Worm (Caenorhabditis elegans): ENCODE results near the gene Y43F8B.20.
A peak's percentile ranks its signal among the peaks of the same experiment; 100 is the strongest.

Y43F8B.20 gene

DNA sequence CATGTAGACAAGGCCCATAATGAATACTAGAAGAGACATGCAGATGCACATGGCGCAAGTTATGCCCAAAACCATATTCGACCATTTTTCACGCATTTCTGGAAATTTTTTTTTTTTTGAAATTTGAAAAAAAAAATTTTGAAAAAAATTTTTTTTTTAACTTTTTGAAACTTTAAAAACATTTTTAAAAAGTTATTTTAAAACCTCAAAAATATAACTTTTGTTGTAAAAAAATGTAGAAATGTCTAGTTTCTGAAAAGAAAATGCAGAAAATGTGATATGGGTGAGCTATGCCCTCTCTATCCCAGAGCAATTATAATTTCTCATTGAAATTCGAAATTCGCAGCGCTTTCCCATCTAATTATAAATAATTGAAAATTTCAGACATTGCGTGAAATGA, at the start of gene Y43F8B.20:
TSS of gene Y43F8B.20 (minus strand) at position 101 of the 400 bp plus-strand sequence.
- TF ChIP-seq ztf-23 (GFP tag; IDR thresholded peaks at IDR 0.05) (no peak), cog-1 (tag; optimal IDR thresholded peaks at IDR 0.05) (no peak), klf-2 (GFP tag; conservative IDR thresholded peaks at IDR 0.05) (no peak), med-1 (GFP tag; optimal IDR thresholded peaks at IDR 0.05; ENCODE audit: insufficient read depth) (no peak), tab-1 (GFP tag; IDR thresholded peaks at IDR 0.05) (no peak), T22C8.4 (GFP tag; IDR thresholded peaks at IDR 0.05) (no peak), flt-1 (GFP tag; IDR thresholded peaks at IDR 0.05) (no peak), ztf-29 (GFP tag; IDR thresholded peaks at IDR 0.05) (no peak), ref-1 (GFP tag; conservative IDR thresholded peaks at IDR 0.05) (no peak)

ce11 chrV:19599087-19599486, 49.5 kb upstream of the Y43F8B.20 start:
- TF ChIP-seq ztf-29 (GFP tag; IDR thresholded peaks at IDR 0.05) (no peak), T22C8.4 (GFP tag; IDR thresholded peaks at IDR 0.05) (no peak)

DNA sequence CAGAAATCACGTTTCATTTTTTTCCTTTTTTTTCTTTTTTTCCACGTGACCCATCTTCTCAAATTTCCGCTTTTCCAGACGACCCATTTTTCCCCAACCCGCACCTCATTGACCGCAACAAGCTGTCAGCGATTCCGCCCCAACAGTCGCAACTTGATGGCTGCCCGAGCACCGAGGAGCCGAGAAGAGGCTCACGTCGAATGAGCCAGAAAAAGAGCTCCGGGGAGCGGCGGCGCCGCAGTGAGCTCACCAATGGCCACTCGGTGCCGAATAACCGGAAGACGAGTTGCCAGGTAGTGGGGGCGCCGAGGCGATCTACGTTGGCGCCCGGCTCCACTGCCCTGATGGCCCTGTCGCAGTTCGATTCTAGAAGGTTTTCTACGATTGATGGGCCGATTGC, 41.2 kb upstream of the Y43F8B.20 start:
- TF ChIP-seq T22C8.4 (GFP tag; IDR thresholded peaks at IDR 0.05): no peak
- TF ChIP-seq cog-1 (tag; optimal IDR thresholded peaks at IDR 0.05): no peak

DNA sequence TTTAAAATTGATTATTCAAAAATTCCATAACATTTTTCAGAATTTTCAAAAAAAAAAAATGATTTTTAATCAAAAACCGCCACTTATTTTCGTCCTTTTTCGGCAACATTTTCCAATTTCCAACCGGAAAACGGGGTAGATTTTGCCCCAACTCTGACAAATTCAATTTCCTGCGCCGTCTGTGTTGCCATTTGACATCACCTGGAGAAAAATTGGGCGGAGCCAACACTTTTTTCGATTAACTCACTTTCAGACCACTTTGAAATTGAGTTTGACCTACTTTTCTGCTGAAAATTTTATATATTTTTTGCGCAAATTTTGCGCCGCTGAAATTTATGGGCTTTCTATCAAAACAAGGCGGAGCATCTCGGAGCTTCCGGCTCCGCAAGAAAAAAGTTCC, 32.7 kb upstream of the Y43F8B.20 start:
- TF ChIP-seq ztf-29 (GFP tag; IDR thresholded peaks at IDR 0.05) (no peak), ztf-23 (GFP tag; IDR thresholded peaks at IDR 0.05) (no peak), T22C8.4 (GFP tag; IDR thresholded peaks at IDR 0.05) (no peak), med-1 (GFP tag; optimal IDR thresholded peaks at IDR 0.05; ENCODE audit: insufficient read depth) (no peak), cog-1 (tag; optimal IDR thresholded peaks at IDR 0.05) (no peak), klf-2 (GFP tag; conservative IDR thresholded peaks at IDR 0.05) (no peak), flt-1 (GFP tag; IDR thresholded peaks at IDR 0.05) (no peak), ref-1 (GFP tag; conservative IDR thresholded peaks at IDR 0.05) (no peak), tab-1 (GFP tag; IDR thresholded peaks at IDR 0.05) (no peak)

ce11 chrV:19579509-19579908, 29.9 kb upstream of the Y43F8B.20 start:
- TF ChIP-seq T22C8.4 (GFP tag; IDR thresholded peaks at IDR 0.05) (no peak), tab-1 (GFP tag; IDR thresholded peaks at IDR 0.05) (no peak), klf-2 (GFP tag; conservative IDR thresholded peaks at IDR 0.05) (no peak), ref-1 (GFP tag; conservative IDR thresholded peaks at IDR 0.05) (no peak), cog-1 (tag; optimal IDR thresholded peaks at IDR 0.05) (no peak), med-1 (GFP tag; optimal IDR thresholded peaks at IDR 0.05; ENCODE audit: insufficient read depth) (no peak), ztf-23 (GFP tag; IDR thresholded peaks at IDR 0.05) (no peak), ztf-29 (GFP tag; IDR thresholded peaks at IDR 0.05) (no peak), flt-1 (GFP tag; IDR thresholded peaks at IDR 0.05) (no peak)

DNA sequence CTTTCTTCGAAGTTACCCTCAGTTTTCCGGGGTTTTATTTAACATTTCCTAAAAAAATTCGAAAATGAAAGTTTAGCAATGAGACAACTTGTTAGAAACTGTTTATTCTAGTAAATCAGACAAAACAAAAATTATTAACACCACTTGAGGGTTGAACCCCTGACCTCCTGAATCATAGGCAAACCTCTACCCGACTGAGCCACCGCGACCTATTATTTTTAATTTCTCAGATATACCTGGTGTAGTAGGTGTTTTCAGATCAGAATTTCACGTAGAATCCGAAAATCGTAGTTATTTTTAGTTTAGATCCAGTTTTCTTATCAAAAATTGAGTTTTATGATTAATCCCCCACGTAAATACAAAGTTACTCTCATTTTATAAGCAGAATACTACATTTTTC, 20.5 kb upstream of the Y43F8B.20 start:
- TF ChIP-seq T22C8.4 (GFP tag; IDR thresholded peaks at IDR 0.05) (no peak), flt-1 (GFP tag; IDR thresholded peaks at IDR 0.05) (no peak), ref-1 (GFP tag; conservative IDR thresholded peaks at IDR 0.05) (no peak), ztf-29 (GFP tag; IDR thresholded peaks at IDR 0.05) (no peak), klf-2 (GFP tag; conservative IDR thresholded peaks at IDR 0.05) (no peak), tab-1 (GFP tag; IDR thresholded peaks at IDR 0.05) (no peak), med-1 (GFP tag; optimal IDR thresholded peaks at IDR 0.05; ENCODE audit: insufficient read depth) (no peak), cog-1 (tag; optimal IDR thresholded peaks at IDR 0.05) (no peak)

DNA sequence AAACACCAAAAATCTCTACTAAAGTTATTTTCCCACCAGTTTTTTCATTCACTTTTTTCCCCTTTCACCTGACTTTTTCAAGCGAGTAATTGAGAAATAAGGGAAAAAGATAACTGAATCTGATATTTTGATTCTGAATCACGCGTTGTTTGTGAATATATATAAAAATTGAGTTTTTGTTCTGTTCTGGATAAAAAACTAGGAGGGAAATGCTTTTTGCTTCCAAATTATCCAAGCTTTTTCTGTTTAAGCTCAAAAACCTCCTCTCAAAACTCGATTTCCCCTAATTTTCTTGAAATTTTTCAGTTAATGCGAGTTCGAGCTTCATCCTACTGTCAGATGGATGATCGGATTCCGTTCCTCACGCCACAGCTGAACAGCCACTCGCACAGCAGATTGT, 15.5 kb upstream of the Y43F8B.20 start, which contains the start of gene kcnl-1:
TSS of gene kcnl-1 (plus strand) at position 301 of the 400 bp plus-strand sequence.
- TF ChIP-seq ztf-29 (GFP tag; IDR thresholded peaks at IDR 0.05): no peak
- no peak for TF ChIP-seq cog-1 (tag; optimal IDR thresholded peaks at IDR 0.05)
- no peak for TF ChIP-seq ref-1 (GFP tag; conservative IDR thresholded peaks at IDR 0.05)
- TF ChIP-seq T22C8.4 (GFP tag; IDR thresholded peaks at IDR 0.05): no peak
- TF ChIP-seq flt-1 (GFP tag; IDR thresholded peaks at IDR 0.05): no peak
- no peak for TF ChIP-seq ztf-23 (GFP tag; IDR thresholded peaks at IDR 0.05)
- no peak for TF ChIP-seq tab-1 (GFP tag; IDR thresholded peaks at IDR 0.05)
- TF ChIP-seq med-1 (GFP tag; optimal IDR thresholded peaks at IDR 0.05; ENCODE audit: insufficient read depth): no peak
- no peak for TF ChIP-seq klf-2 (GFP tag; conservative IDR thresholded peaks at IDR 0.05)

- TF ChIP-seq cog-1 (tag; optimal IDR thresholded peaks at IDR 0.05) (no peak), T22C8.4 (GFP tag; IDR thresholded peaks at IDR 0.05) (no peak), flt-1 (GFP tag; IDR thresholded peaks at IDR 0.05) (no peak), med-1 (GFP tag; optimal IDR thresholded peaks at IDR 0.05; ENCODE audit: insufficient read depth) (no peak)
These were observed 6.3 kb upstream of the Y43F8B.20 start, which contains the start of gene oac-1 for ce11 chrV:19555869-19556268. Gene oac-1, minus strand, starts transcription at chrV:19555969.

DNA sequence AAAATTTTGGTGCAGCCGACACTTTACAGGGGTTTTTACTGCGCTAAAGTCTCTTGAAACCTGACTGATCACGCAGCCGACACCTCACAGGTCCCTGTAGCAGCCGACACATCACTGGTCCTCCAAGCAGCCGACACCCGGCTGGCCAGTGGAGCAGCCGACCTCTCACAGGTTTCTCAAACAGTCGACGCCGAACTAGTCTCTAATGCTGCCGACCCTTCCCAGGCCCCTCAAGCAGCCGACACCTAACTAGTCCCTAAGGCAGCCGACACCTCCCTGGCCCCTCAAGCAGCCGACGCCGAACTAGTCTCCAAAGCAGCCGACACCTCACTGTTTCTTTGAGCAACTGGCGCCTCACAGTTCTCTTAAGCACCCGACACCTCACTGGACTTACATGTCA, 5.8 kb upstream of the Y43F8B.20 start:
- TF ChIP-seq ref-1 (GFP tag; conservative IDR thresholded peaks at IDR 0.05) (0 out of 2 replicates have a peak, but pooled peaks have one; percentile 36), T22C8.4 (GFP tag; IDR thresholded peaks at IDR 0.05) (no peak)

DNA sequence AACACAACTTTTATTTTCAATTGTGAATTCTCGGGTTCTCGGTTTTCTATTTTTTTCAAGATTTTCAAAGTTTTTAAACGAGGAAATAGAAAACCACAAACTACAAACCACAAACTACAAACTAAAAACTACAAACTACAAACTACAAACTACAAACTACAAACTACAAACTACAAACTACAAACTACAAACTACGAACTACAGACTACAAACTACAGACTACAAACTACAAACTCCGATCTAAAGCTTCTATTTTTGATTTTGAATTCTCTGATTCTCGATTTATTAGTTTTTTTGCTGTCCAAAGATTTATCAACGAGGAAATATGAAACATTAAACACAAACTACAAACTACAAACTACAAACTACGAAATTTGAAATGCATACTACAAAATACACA, 705 bp upstream of the Y43F8B.20 start:
- TF ChIP-seq ztf-29 (GFP tag; IDR thresholded peaks at IDR 0.05): no peak
- TF ChIP-seq ztf-23 (GFP tag; IDR thresholded peaks at IDR 0.05): 0 out of 2 replicates have a peak, but pooled peaks have one; percentile 49
- no peak for TF ChIP-seq tab-1 (GFP tag; IDR thresholded peaks at IDR 0.05)

DNA sequence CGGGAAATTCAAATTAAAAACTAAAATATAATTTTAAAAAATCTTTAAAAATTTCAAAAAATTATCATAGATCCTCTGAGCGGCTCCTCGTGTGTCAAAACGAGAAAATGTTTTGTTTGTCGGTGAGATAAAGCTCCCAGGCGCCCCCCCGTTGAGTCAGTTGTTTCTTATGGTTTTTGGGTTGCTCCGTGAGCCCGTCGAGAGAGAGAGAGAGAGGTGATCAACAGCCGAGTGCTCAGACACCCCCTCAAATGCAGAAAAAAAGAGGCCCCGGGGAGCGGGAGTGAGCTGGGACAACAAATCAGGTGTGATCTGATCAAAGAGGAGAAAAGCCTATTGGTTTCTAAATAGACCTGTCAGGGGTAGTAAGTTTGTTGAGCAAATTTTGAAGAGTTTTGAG, 2.9 kb downstream of the Y43F8B.20 start:
- TF ChIP-seq ztf-29 (GFP tag; IDR thresholded peaks at IDR 0.05) (no peak), tab-1 (GFP tag; IDR thresholded peaks at IDR 0.05) (no peak), flt-1 (GFP tag; IDR thresholded peaks at IDR 0.05) (no peak), cog-1 (tag; optimal IDR thresholded peaks at IDR 0.05) (no peak), T22C8.4 (GFP tag; IDR thresholded peaks at IDR 0.05) (no peak), ref-1 (GFP tag; conservative IDR thresholded peaks at IDR 0.05) (no peak), ztf-23 (GFP tag; IDR thresholded peaks at IDR 0.05) (no peak), klf-2 (GFP tag; conservative IDR thresholded peaks at IDR 0.05) (no peak), med-1 (GFP tag; optimal IDR thresholded peaks at IDR 0.05; ENCODE audit: insufficient read depth) (no peak)

Measured in whole organism, midembryonic.